Fruit fly (Drosophila melanogaster): Measurements from ENCODE around the gene CG32219.

DNA sequence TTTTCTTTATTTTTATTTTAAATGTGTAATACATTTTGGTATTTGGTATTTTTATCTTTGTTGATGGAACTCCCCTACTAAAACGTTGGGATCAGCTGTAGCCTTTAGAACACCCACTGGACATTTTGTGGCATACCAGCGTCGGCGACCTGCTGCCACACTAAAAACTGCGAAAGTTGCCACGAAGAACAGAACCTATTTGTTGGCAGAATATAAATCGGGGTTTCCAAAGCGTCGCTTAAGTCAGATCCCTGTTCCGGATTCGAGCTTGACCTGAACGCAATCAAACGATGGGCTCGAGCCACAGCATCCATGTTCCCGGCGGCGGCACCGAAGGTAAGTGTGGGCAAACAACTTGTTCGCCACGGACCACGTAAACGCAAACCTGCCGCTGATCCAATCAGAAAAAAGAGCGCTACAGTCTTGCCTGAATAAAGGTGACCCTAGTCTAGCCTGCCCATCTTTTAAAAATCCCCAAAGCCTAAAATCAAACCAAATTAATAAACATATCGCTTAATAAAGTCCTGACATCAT is 26.1 kb downstream of the CG32219 start, which contains the start of gene Grasp65:
- TF ChIP-seq pan (optimal IDR thresholded peaks at IDR 0.05) (no peak), usp (GFP tag; optimal IDR thresholded peaks at IDR 0.05) (no peak), CG8478 (optimal IDR thresholded peaks at IDR 0.05) (no peak), psq (optimal IDR thresholded peaks at IDR 0.05) (no peak), Dll (optimal IDR thresholded peaks at IDR 0.05) (no peak)
